Fruit fly (Drosophila melanogaster) whole organism, embryonic: Measurements from ENCODE around the gene dj-1beta.
A peak's percentile ranks its signal among the peaks of the same experiment; 100 is the strongest.

Experiments used
- Atf6 ChIP-seq: fragments of 200-800 bp; sonication (Bioruptor generic); IDR thresholded peaks from 2 replicates; pipeline ENCODE4 v1.3.6; 2022; ENCODE audit warnings: missing biosample characterization, missing genetic modification characterization
- CG10543 ChIP-seq: fragments of 200-800 bp; sonication (Bioruptor generic); optimal IDR thresholded peaks from 3 replicates; lab custom pipeline; 2017; ENCODE audit warnings: missing biosample characterization, mild to moderate bottlenecking, missing genetic modification characterization, moderate library complexity
- CG11504 ChIP-seq: fragments of 200-800 bp; sonication (Bioruptor generic); optimal IDR thresholded peaks from 3 replicates; lab custom pipeline; 2019; ENCODE audit warnings: missing biosample characterization, mild to moderate bottlenecking, missing genetic modification characterization, moderate library complexity
- CG12769 ChIP-seq: fragments of 200-800 bp; sonication (Bioruptor generic); optimal IDR thresholded peaks from 2 replicates; lab custom pipeline; 2019; ENCODE audit warnings: missing biosample characterization, mild to moderate bottlenecking, missing genetic modification characterization, moderate library complexity
- CG15073 ChIP-seq: fragments of 200-800 bp; sonication (Bioruptor generic); optimal IDR thresholded peaks from 2 replicates; lab custom pipeline; 2016; ENCODE audit warnings: missing biosample characterization, missing genetic modification characterization
- CG15479 ChIP-seq: fragments of 200-800 bp; sonication (Bioruptor generic); optimal IDR thresholded peaks from 3 replicates; lab custom pipeline; 2019; ENCODE audit warnings: missing biosample characterization, mild to moderate bottlenecking, missing genetic modification characterization, moderate library complexity
- CG1603 ChIP-seq: fragments of 200-800 bp; sonication (Bioruptor generic); optimal IDR thresholded peaks from 2 replicates; lab custom pipeline; 2019; ENCODE audit warnings: missing biosample characterization, mild to moderate bottlenecking, missing genetic modification characterization, moderate library complexity
- CG3838 ChIP-seq: fragments of 200-800 bp; sonication (Bioruptor generic); optimal IDR thresholded peaks from 3 replicates; lab custom pipeline; 2016; ENCODE audit warnings: missing biosample characterization, missing genetic modification characterization
- CG4360 ChIP-seq: fragments of 200-800 bp; sonication (Bioruptor generic); IDR thresholded peaks from 2 replicates; pipeline ENCODE4 v1.3.6; 2022; ENCODE audit warnings: missing biosample characterization, missing genetic modification characterization
- CG4730 ChIP-seq: fragments of 200-800 bp; sonication (Bioruptor generic); IDR thresholded peaks from 2 replicates; pipeline ENCODE4 v1.3.6; 2022; ENCODE audit warnings: missing biosample characterization, missing genetic modification characterization
- CG7839 ChIP-seq: fragments of 200-800 bp; sonication (Bioruptor generic); optimal IDR thresholded peaks from 3 replicates; lab custom pipeline; 2018; ENCODE audit warnings: missing biosample characterization, mild to moderate bottlenecking, missing genetic modification characterization, moderate library complexity
- CG8089 ChIP-seq: fragments of 200-800 bp; sonication (Bioruptor generic); optimal IDR thresholded peaks from 3 replicates; lab custom pipeline; 2016; ENCODE audit warnings: missing biosample characterization, missing genetic modification characterization
- CG9437 ChIP-seq: fragments of 200-800 bp; sonication (Bioruptor generic); optimal IDR thresholded peaks from 2 replicates; lab custom pipeline; 2018; ENCODE audit warnings: missing biosample characterization, mild to moderate bottlenecking, missing genetic modification characterization
- CG9876 ChIP-seq: fragments of 200-800 bp; sonication (Bioruptor generic); optimal IDR thresholded peaks from 2 replicates; lab custom pipeline; 2016; ENCODE audit warnings: missing biosample characterization, missing genetic modification characterization
- CkIIα-i1 ChIP-seq: fragments of 200-800 bp; sonication (Bioruptor generic); IDR thresholded peaks from 2 replicates; pipeline ENCODE4 v1.3.6; 2022; ENCODE audit warnings: missing biosample characterization, missing genetic modification characterization
- CrebB ChIP-seq: fragments of 200-800 bp; sonication (Bioruptor generic); optimal IDR thresholded peaks from 3 replicates; lab custom pipeline; 2018; ENCODE audit warnings: missing biosample characterization, mild to moderate bottlenecking, missing genetic modification characterization
- Dfd ChIP-seq, 2 experiments: fragments of >200 bp; optimal IDR thresholded peaks; 2 replicates each; lab custom pipeline; 2017; ENCODE audit warnings: missing biosample characterization in 2 of 2, missing genetic modification characterization in 2 of 2
- Dip3 ChIP-seq: fragments of 200-800 bp; sonication (Bioruptor generic); optimal IDR thresholded peaks from 3 replicates; lab custom pipeline; 2016; ENCODE audit warnings: missing biosample characterization, missing genetic modification characterization
- ERR ChIP-seq: fragments of 200-800 bp; sonication (Bioruptor generic); optimal IDR thresholded peaks from 2 replicates; lab custom pipeline; 2016; ENCODE audit warnings: missing biosample characterization, missing genetic modification characterization
- Ets65A ChIP-seq: fragments of 200-800 bp; sonication (Bioruptor generic); peaks from one replicate; lab custom pipeline; 2016; ENCODE audit warnings: missing biosample characterization, missing genetic modification characterization
- GATAe ChIP-seq: fragments of 200-800 bp; sonication (Bioruptor generic); conservative IDR thresholded peaks from 2 replicates; pipeline ENCODE4 v1.3.6; 2022; ENCODE audit warnings: missing biosample characterization, missing genetic modification characterization
- HmgD ChIP-seq: fragments of 200-800 bp; sonication (Bioruptor generic); optimal IDR thresholded peaks from 3 replicates; lab custom pipeline; 2016; ENCODE audit warnings: missing biosample characterization, missing genetic modification characterization
- Mad ChIP-seq: fragments of 200-800 bp; sonication (Bioruptor generic); optimal IDR thresholded peaks from 2 replicates; lab custom pipeline; 2016; ENCODE audit warnings: missing biosample characterization, missing genetic modification characterization
- Med ChIP-seq: fragments of 200-800 bp; sonication (Bioruptor generic); peaks from one replicate; lab custom pipeline; 2016; ENCODE audit warnings: missing biosample characterization, missing genetic modification characterization, mild to moderate bottlenecking, inconsistent platforms, moderate library complexity
- Myb ChIP-seq: fragments of 200-800 bp; sonication (Bioruptor generic); optimal IDR thresholded peaks from 2 replicates; lab custom pipeline; 2016; ENCODE audit warnings: missing biosample characterization, missing genetic modification characterization
- NC2α ChIP-seq: fragments of 200-800 bp; sonication (Bioruptor generic); optimal IDR thresholded peaks from 2 replicates; lab custom pipeline; 2016; ENCODE audit warnings: missing biosample characterization, missing genetic modification characterization
- NfI ChIP-seq: fragments of 200-800 bp; sonication (Bioruptor generic); optimal IDR thresholded peaks from 3 replicates; lab custom pipeline; 2018; ENCODE audit warnings: missing biosample characterization, mild to moderate bottlenecking, missing genetic modification characterization, moderate library complexity
- Oli ChIP-seq: fragments of 200-800 bp; sonication (Bioruptor generic); optimal IDR thresholded peaks from 2 replicates; lab custom pipeline; 2018; ENCODE audit warnings: missing biosample characterization, mild to moderate bottlenecking, missing genetic modification characterization, moderate library complexity
- Scr ChIP-seq: fragments of 200-800 bp; sonication (Bioruptor generic); IDR thresholded peaks from 2 replicates; pipeline ENCODE4 v1.3.6; 2022; ENCODE audit warnings: missing biosample characterization, missing genetic modification characterization; ENCODE audit not compliant: partially characterized antibody
- Six4 ChIP-seq: fragments of 200-800 bp; sonication (Bioruptor generic); optimal IDR thresholded peaks from 2 replicates; lab custom pipeline; 2016; ENCODE audit warnings: missing biosample characterization, missing genetic modification characterization
- Vsx1 ChIP-seq: fragments of 200-800 bp; sonication (Bioruptor generic); optimal IDR thresholded peaks from 2 replicates; lab custom pipeline; 2017; ENCODE audit warnings: missing biosample characterization, mild to moderate bottlenecking, missing genetic modification characterization, missing genetic modification reagents
- Xrp1 ChIP-seq: fragments of 200-800 bp; sonication (Bioruptor generic); IDR thresholded peaks from 2 replicates; pipeline ENCODE4 v1.3.6; 2022; ENCODE audit warnings: missing biosample characterization, missing genetic modification characterization
- croc ChIP-seq: fragments of 200-800 bp; sonication (Bioruptor generic); conservative IDR thresholded peaks from 3 replicates; pipeline ENCODE4 v1.3.6; 2022; ENCODE audit warnings: missing biosample characterization, missing genetic modification characterization
- fru ChIP-seq: fragments of >200 bp; optimal IDR thresholded peaks from 2 replicates; lab custom pipeline; 2017
- gt ChIP-seq: fragments of 200-800 bp; sonication (Bioruptor generic); IDR thresholded peaks from 2 replicates; pipeline ENCODE4 v1.3.6; 2022; ENCODE audit warnings: missing biosample characterization, missing genetic modification characterization
- jing ChIP-seq: fragments of 200-800 bp; sonication (Bioruptor generic); optimal IDR thresholded peaks from 2 replicates; lab custom pipeline; 2018; ENCODE audit warnings: missing biosample characterization, mild to moderate bottlenecking, missing genetic modification characterization
- kni ChIP-seq: fragments of 200-800 bp; sonication (Bioruptor generic); optimal IDR thresholded peaks from 3 replicates; lab custom pipeline; 2017; ENCODE audit warnings: mild to moderate bottlenecking, missing biosample characterization, missing genetic modification reagents, missing genetic modification characterization
- oc ChIP-seq: fragments of 200-800 bp; sonication (Bioruptor generic); optimal IDR thresholded peaks from 2 replicates; lab custom pipeline; 2018; ENCODE audit warnings: missing biosample characterization, mild to moderate bottlenecking, missing genetic modification characterization, moderate library complexity
- p53 ChIP-seq: fragments of 200-800 bp; sonication (Bioruptor generic); optimal IDR thresholded peaks from 2 replicates; lab custom pipeline; 2016; ENCODE audit warnings: missing biosample characterization, missing genetic modification characterization
- peb ChIP-seq: fragments of 200-800 bp; sonication (Bioruptor generic); IDR thresholded peaks from 2 replicates; pipeline ENCODE4 v1.3.6; 2022; ENCODE audit warnings: missing biosample characterization, missing genetic modification characterization
- pros ChIP-seq: fragments of 200-800 bp; sonication (Bioruptor generic); optimal IDR thresholded peaks from 3 replicates; lab custom pipeline; 2019; ENCODE audit warnings: missing biosample characterization, mild to moderate bottlenecking, missing genetic modification characterization, moderate library complexity
- sna ChIP-seq: fragments of 200-800 bp; sonication (Bioruptor generic); IDR thresholded peaks from 2 replicates; pipeline ENCODE4 v1.3.6; 2022; ENCODE audit warnings: missing biosample characterization, missing genetic modification characterization; ENCODE audit not compliant: partially characterized antibody
- toy ChIP-seq: fragments of 200-800 bp; sonication (Bioruptor generic); IDR thresholded peaks from 2 replicates; pipeline ENCODE4 v1.3.6; 2022; ENCODE audit warnings: missing biosample characterization, missing genetic modification characterization
- vvl ChIP-seq: fragments of 200-800 bp; sonication (Bioruptor generic); IDR thresholded peaks from 2 replicates; pipeline ENCODE4 v1.3.6; 2022; ENCODE audit warnings: missing biosample characterization, missing genetic modification characterization
- wdn ChIP-seq: fragments of 200-800 bp; sonication (Bioruptor generic); IDR thresholded peaks from 2 replicates; pipeline ENCODE4 v1.3.6; 2022; ENCODE audit warnings: missing biosample characterization, missing genetic modification characterization
- wor ChIP-seq: fragments of 200-800 bp; sonication (Bioruptor generic); IDR thresholded peaks from 2 replicates; pipeline ENCODE4 v1.3.6; 2022; ENCODE audit warnings: missing biosample characterization, missing genetic modification characterization
- zf30C ChIP-seq: fragments of 200-800 bp; sonication (Bioruptor generic); optimal IDR thresholded peaks from 3 replicates; lab custom pipeline; 2018; ENCODE audit warnings: missing biosample characterization, mild to moderate bottlenecking, missing genetic modification characterization

dj-1beta gene

dm6 chr3R:30805762-30806371 is 1.1 kb upstream of the dj-1beta start (continued):
- TF ChIP-seq Vsx1 (GFP tag; lab: Kevin White, UChicago) = no peak
- peak; percentile 87 for TF ChIP-seq oc (tag; lab: Kevin White, UChicago)
- no peak for TF ChIP-seq ERR (GFP tag; lab: Kevin White, UChicago)
- peak; percentile 66 for TF ChIP-seq kni (GFP tag; lab: Kevin White, UChicago)
- peak; percentile 85 for TF ChIP-seq CG15479 (GFP tag; lab: Kevin White, UChicago)
- peak; percentile 11; the same call in 1 of the 2 replicates for TF ChIP-seq sna (GFP tag; lab: Robert Waterston, UW)
- peak; percentile 72 for TF ChIP-seq vvl (GFP tag; lab: Robert Waterston, UW)
- 0 out of 2 replicates have a peak, but pooled peaks have one; percentile 13 for TF ChIP-seq Atf6 (GFP tag; lab: Robert Waterston, UW)
- TF ChIP-seq CkIIα-i1 (GFP tag; lab: Robert Waterston, UW) = no peak
- peak; percentile 5 for TF ChIP-seq Myb (GFP tag; lab: Kevin White, UChicago)
- peak; percentile 50; the same call in 1 of the 2 replicates for TF ChIP-seq CG4360 (GFP tag; lab: Robert Waterston, UW)
- TF ChIP-seq Xrp1 = 0 out of 2 replicates have a peak, but pooled peaks have one; percentile 36
- TF ChIP-seq Ets65A = no peak
- TF ChIP-seq, all 482 proteins: peak for 40

- TF ChIP-seq CG15073 (GFP tag; lab: Kevin White, UChicago) = no peak
- peak; percentile 26 for TF ChIP-seq pros (GFP tag; lab: Kevin White, UChicago)
- peak; percentile 17 for TF ChIP-seq NfI (GFP tag; lab: Kevin White, UChicago)
- no peak for TF ChIP-seq Six4
- TF ChIP-seq peb (GFP tag; lab: Robert Waterston, UW) = no peak
- TF ChIP-seq CG11504 = peak; percentile 65
- TF ChIP-seq Oli (tag; lab: Kevin White, UChicago) = no peak
- TF ChIP-seq Dip3 (GFP tag; lab: Kevin White, UChicago) = peak; percentile 28
- peak; percentile 53 for TF ChIP-seq p53
- TF ChIP-seq fru = no peak
- TF ChIP-seq Mad (GFP tag; lab: Kevin White, UChicago) = peak; percentile 66
- TF ChIP-seq NC2α (GFP tag; lab: Kevin White, UChicago) = no peak
- peak; percentile 39 for TF ChIP-seq CrebB (tag; lab: Kevin White, UChicago)
- TF ChIP-seq zf30C (GFP tag; lab: Kevin White, UChicago) = peak; percentile 29
- TF ChIP-seq CG7839 (tag; lab: Kevin White, UChicago) = peak; percentile 44
- TF ChIP-seq Dfd (GFP tag; optimal IDR thresholded peaks at IDR 0.05; lab: Kevin White, UChicago) = no peak
- TF ChIP-seq toy (GFP tag; lab: Robert Waterston, UW) = no peak
- no peak for TF ChIP-seq CG9437
- no peak for TF ChIP-seq jing (GFP tag; lab: Kevin White, UChicago)
- no peak for TF ChIP-seq wdn (GFP tag; lab: Robert Waterston, UW)
- no peak for TF ChIP-seq GATAe
- TF ChIP-seq Scr (GFP tag; lab: Robert Waterston, UW) = peak; percentile 44
- TF ChIP-seq HmgD (GFP tag; lab: Kevin White, UChicago) = no peak
- TF ChIP-seq CG3838 (GFP tag; lab: Kevin White, UChicago) = peak; percentile 9
- TF ChIP-seq CkIIα-i1 (GFP tag; lab: Robert Waterston, UW) = no peak
- TF ChIP-seq CG1603 = peak; percentile 91
- TF ChIP-seq CG8089 = no peak
- 0 out of 2 replicates have a peak, but pooled peaks have one; percentile 12 for TF ChIP-seq gt
- TF ChIP-seq Med (GFP tag; lab: Kevin White, UChicago) = peak; percentile 95
- peak; percentile 67 for TF ChIP-seq CG12769 (tag; lab: Kevin White, UChicago)
- TF ChIP-seq CG4730 (GFP tag; lab: Robert Waterston, UW) = no peak
- TF ChIP-seq croc (GFP tag; lab: Robert Waterston, UW) = peak; percentile 13; the same call in 1 of the 3 replicates
- TF ChIP-seq CG9876 (GFP tag; lab: Kevin White, UChicago) = peak; percentile 52
- TF ChIP-seq CG10543 (GFP tag; lab: Kevin White, UChicago) = peak; percentile 59
- no peak for TF ChIP-seq wor
These were observed 1.7 kb downstream of the dj-1beta start, which contains the start of gene cindr for dm6 chr3R:30808346-30809286. Gene cindr (plus strand): TSS chr3R:30808617.
